Worm (Caenorhabditis elegans) whole organism, dauer: ENCODE measurements around the gene pqn-80.

ENCODE experiments used
- unc-62 ChIP-seq: sonication (generic microtip); optimal IDR thresholded peaks from 2 replicates; lab custom pipeline; 2017; ENCODE audit warnings: missing biosample characterization, missing genetic modification reagents, missing genetic modification characterization

pqn-80 gene

ce11 chrIII:12614161-12614560 is 12.2 kb upstream of the pqn-80 start:
- no peak for TF ChIP-seq unc-62 (GFP tag; lab: Kevin White, UChicago)

DNA sequence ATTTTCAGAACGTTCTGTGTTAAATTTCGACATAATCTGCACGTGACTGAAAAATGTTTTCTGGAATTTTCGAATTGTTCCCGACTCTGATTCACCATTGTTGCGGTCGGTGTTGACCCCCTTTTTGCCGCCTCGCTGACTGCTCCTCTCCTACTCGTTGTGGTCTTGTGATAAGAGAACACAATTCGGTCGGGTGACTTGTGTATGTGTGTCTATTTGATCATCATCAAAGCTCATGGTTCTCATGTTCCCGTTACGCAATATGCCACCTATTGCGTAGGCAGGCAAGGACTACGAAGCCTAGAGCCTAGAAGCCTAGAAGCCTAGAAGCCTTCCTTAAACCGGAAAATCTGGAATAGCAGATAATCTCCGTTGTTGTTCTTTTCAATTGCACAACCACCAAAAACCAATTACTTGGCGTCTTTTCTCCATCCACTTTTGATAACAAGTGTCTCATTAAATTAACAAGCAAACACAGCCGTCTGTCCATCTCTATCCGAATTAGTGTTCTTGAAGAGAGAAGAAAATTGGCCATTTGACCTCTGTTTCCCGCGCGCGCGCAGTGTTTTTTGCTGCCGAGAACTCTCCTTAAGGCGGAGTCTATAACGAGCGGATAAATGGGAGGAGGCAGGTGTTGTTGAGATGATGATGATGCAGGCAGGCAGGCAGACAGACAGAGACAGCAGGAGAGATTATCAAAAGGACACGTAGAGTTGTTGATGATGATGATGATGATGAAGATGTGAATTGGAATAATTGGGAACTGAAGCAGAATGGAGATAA is 11.5 kb upstream of the pqn-80 start:
- TF ChIP-seq unc-62 (GFP tag; lab: Kevin White, UChicago) = no peak

ce11 chrIII:12615859-12616439 is 10.4 kb upstream of the pqn-80 start:
- TF ChIP-seq unc-62 (GFP tag; lab: Kevin White, UChicago) = no peak

ce11 chrIII:12616990-12617393 is 9.4 kb upstream of the pqn-80 start:
- no peak for TF ChIP-seq unc-62 (GFP tag; lab: Kevin White, UChicago)

- no peak for TF ChIP-seq unc-62 (GFP tag; lab: Kevin White, UChicago)
Measured at ce11 chrIII:12624466-12624865, 1.9 kb upstream of the pqn-80 start, which contains the start of gene gtf-2A2. TSS of gene gtf-2A2 (plus strand) at chrIII:12624766.

ce11 chrIII:12638592-12638991 is 12.2 kb downstream of the pqn-80 start:
- no peak for TF ChIP-seq unc-62 (GFP tag; lab: Kevin White, UChicago)

ce11 chrIII:12639214-12639613 is 12.8 kb downstream of the pqn-80 start:
- no peak for TF ChIP-seq unc-62 (GFP tag; lab: Kevin White, UChicago)

- TF ChIP-seq unc-62 (GFP tag; lab: Kevin White, UChicago) = no peak
Measured at ce11 chrIII:12640386-12641024, 14.1 kb downstream of the pqn-80 start.

- TF ChIP-seq unc-62 (GFP tag; lab: Kevin White, UChicago) = no peak
Measured at ce11 chrIII:12642511-12643168, 16.3 kb downstream of the pqn-80 start.

DNA sequence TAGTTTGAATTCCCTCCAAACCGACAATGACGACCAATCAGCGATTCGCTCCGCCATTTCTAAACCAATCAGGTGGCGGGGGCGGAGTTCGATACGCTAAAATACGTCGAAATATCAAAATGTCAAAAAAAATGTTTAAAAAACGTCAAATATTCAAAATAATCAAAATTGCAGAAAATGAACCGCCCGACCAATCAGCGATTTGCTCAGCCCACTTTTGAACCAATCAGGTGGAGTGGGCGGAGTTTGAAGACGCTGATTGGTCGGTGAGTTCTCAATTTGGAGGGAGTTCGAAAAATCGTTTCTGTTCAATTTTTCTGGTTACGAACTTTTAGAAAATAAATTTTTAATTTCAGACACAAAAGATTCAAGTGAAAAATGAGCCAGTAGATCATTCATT is 18.3 kb downstream of the pqn-80 start:
- no peak for TF ChIP-seq unc-62 (GFP tag; lab: Kevin White, UChicago)

ce11 chrIII:12651946-12652345 is 25.6 kb downstream of the pqn-80 start:
- no peak for TF ChIP-seq unc-62 (GFP tag; lab: Kevin White, UChicago)

- TF ChIP-seq unc-62 (GFP tag; lab: Kevin White, UChicago) = no peak
Measured at ce11 chrIII:12652609-12653008, 26.2 kb downstream of the pqn-80 start.

ce11 chrIII:12658649-12659048 is 32.3 kb downstream of the pqn-80 start:
- TF ChIP-seq unc-62 (GFP tag; lab: Kevin White, UChicago) = no peak

ce11 chrIII:12662186-12662585 is 35.8 kb downstream of the pqn-80 start, which contains the start of gene tpst-1:
TSS of gene tpst-1 (minus strand) at chrIII:12662286.
- no peak for TF ChIP-seq unc-62 (GFP tag; lab: Kevin White, UChicago)

ce11 chrIII:12668821-12669220 is 42.5 kb downstream of the pqn-80 start:
- TF ChIP-seq unc-62 (GFP tag; lab: Kevin White, UChicago) = no peak
